Worm (Caenorhabditis elegans) whole organism, late embryonic: ENCODE measurements around the gene tph-1.

Experiments
- F13H6.1 ChIP-seq: sonication (generic microtip); optimal IDR thresholded peaks from 2 replicates; lab custom pipeline; 2016; ENCODE audit warnings: missing genetic modification characterization, missing compliant biosample characterization
- K02D7.2 ChIP-seq: sonication (generic microtip); optimal IDR thresholded peaks from 2 replicates; lab custom pipeline; 2017; ENCODE audit warnings: mild to moderate bottlenecking, missing genetic modification characterization, missing compliant biosample characterization
- Y22D7AL.16 ChIP-seq: sonication (generic microtip); optimal IDR thresholded peaks from 2 replicates; lab custom pipeline; 2016; ENCODE audit warnings: missing genetic modification characterization, missing compliant biosample characterization
- ama-1 ChIP-seq: fragments of 150-350 bp; optimal IDR thresholded peaks from 2 replicates; lab custom pipeline; 2014
- ceh-18 ChIP-seq: sonication (generic microtip); optimal IDR thresholded peaks from 2 replicates; lab custom pipeline; 2016; ENCODE audit warnings: missing genetic modification characterization, missing compliant biosample characterization
- ceh-19 ChIP-seq: fragments of 200-800 bp; sonication (Bioruptor generic); optimal IDR thresholded peaks from 2 replicates; lab custom pipeline; 2018; ENCODE audit warnings: mild to moderate bottlenecking, missing genetic modification characterization, missing compliant biosample characterization
- ceh-24 ChIP-seq: sonication (generic microtip); optimal IDR thresholded peaks from 2 replicates; lab custom pipeline; 2016; ENCODE audit warnings: mild to moderate bottlenecking, missing genetic modification characterization, missing compliant biosample characterization
- ceh-30 ChIP-seq: fragments of 150-350 bp; optimal IDR thresholded peaks from 2 replicates; lab custom pipeline; 2014; ENCODE audit warnings: missing biosample characterization, missing genetic modification characterization
- ceh-31 ChIP-seq: sonication (generic microtip); optimal IDR thresholded peaks from 2 replicates; lab custom pipeline; 2016; ENCODE audit warnings: missing genetic modification characterization, missing compliant biosample characterization
- ceh-34 ChIP-seq: sonication (generic microtip); optimal IDR thresholded peaks from 2 replicates; lab custom pipeline; 2016; ENCODE audit warnings: mild to moderate bottlenecking, missing genetic modification characterization, missing compliant biosample characterization
- ceh-45 ChIP-seq: fragments of 200-800 bp; sonication (Bioruptor generic); IDR thresholded peaks from 2 replicates; pipeline ENCODE4 v1.3.6; 2022; ENCODE audit warnings: missing genetic modification reagents, missing genetic modification characterization, missing compliant biosample characterization
- ceh-48 ChIP-seq: sonication (generic microtip); optimal IDR thresholded peaks from 2 replicates; lab custom pipeline; 2016; ENCODE audit warnings: missing genetic modification characterization, inconsistent platforms, missing compliant biosample characterization
- ceh-6 ChIP-seq: fragments of 200-800 bp; sonication (Bioruptor generic); optimal IDR thresholded peaks from 2 replicates; lab custom pipeline; 2018; ENCODE audit warnings: mild to moderate bottlenecking, missing genetic modification characterization, missing compliant biosample characterization
- che-1 ChIP-seq: sonication (generic microtip); optimal IDR thresholded peaks from 2 replicates; lab custom pipeline; 2016; ENCODE audit warnings: mild to moderate bottlenecking, missing genetic modification characterization, missing compliant biosample characterization
- fax-1 ChIP-seq: sonication (generic microtip); optimal IDR thresholded peaks from 2 replicates; lab custom pipeline; 2016; ENCODE audit warnings: missing genotype, missing genetic modification characterization, missing compliant biosample characterization
- fkh-10 ChIP-seq: fragments of 150-350 bp; optimal IDR thresholded peaks from 2 replicates; lab custom pipeline; 2014; ENCODE audit warnings: missing biosample characterization, missing genetic modification reagents, missing genetic modification characterization
- fkh-6 ChIP-seq: sonication (generic microtip); optimal IDR thresholded peaks from 2 replicates; lab custom pipeline; 2016; ENCODE audit warnings: missing genetic modification characterization, missing compliant biosample characterization
- gmeb-2 ChIP-seq: sonication (generic microtip); optimal IDR thresholded peaks from 2 replicates; lab custom pipeline; 2016; ENCODE audit warnings: missing genetic modification characterization, inconsistent platforms, missing compliant biosample characterization
- hlh-13 ChIP-seq: fragments of 200-800 bp; sonication (Bioruptor generic); optimal IDR thresholded peaks from 2 replicates; lab custom pipeline; 2018; ENCODE audit warnings: mild to moderate bottlenecking, missing genetic modification characterization, missing compliant biosample characterization
- hlh-6 ChIP-seq: sonication (generic microtip); optimal IDR thresholded peaks from 2 replicates; lab custom pipeline; 2016; ENCODE audit warnings: missing genotype, missing genetic modification characterization, missing compliant biosample characterization
- madf-2 ChIP-seq: sonication (generic microtip); optimal IDR thresholded peaks from 2 replicates; lab custom pipeline; 2017; ENCODE audit warnings: missing genetic modification characterization, missing compliant biosample characterization
- nhr-11 ChIP-seq: fragments of 150-350 bp; optimal IDR thresholded peaks from 2 replicates; lab custom pipeline; 2014; ENCODE audit warnings: missing biosample characterization, missing genetic modification characterization
- nhr-232 ChIP-seq: sonication (generic microtip); optimal IDR thresholded peaks from 2 replicates; lab custom pipeline; 2016; ENCODE audit warnings: missing genetic modification characterization, missing compliant biosample characterization
- npax-4 ChIP-seq: sonication (generic microtip); optimal IDR thresholded peaks from 2 replicates; lab custom pipeline; 2016; ENCODE audit warnings: missing genetic modification characterization, missing compliant biosample characterization
- pag-3 ChIP-seq: sonication (generic microtip); optimal IDR thresholded peaks from 2 replicates; lab custom pipeline; 2016; ENCODE audit warnings: missing compliant biosample characterization, missing genetic modification characterization, borderline replicate concordance
- pax-1 ChIP-seq: fragments of 150-350 bp; optimal IDR thresholded peaks from 2 replicates; lab custom pipeline; 2014; ENCODE audit warnings: missing biosample characterization, missing genetic modification characterization
- pha-2 ChIP-seq: sonication (generic microtip); optimal IDR thresholded peaks from 2 replicates; lab custom pipeline; 2017; ENCODE audit warnings: mild to moderate bottlenecking, missing genetic modification characterization, missing compliant biosample characterization
- pqm-1 ChIP-seq: sonication (generic microtip); optimal IDR thresholded peaks from 2 replicates; lab custom pipeline; 2016; ENCODE audit warnings: missing genetic modification characterization, missing compliant biosample characterization
- pros-1 ChIP-seq: fragments of 150-350 bp; optimal IDR thresholded peaks from 2 replicates; lab custom pipeline; 2014; ENCODE audit warnings: missing biosample characterization, missing genetic modification reagents, missing genetic modification characterization
- rnt-1 ChIP-seq: sonication (generic microtip); optimal IDR thresholded peaks from 2 replicates; lab custom pipeline; 2016; ENCODE audit warnings: missing genetic modification characterization, missing compliant biosample characterization
- sox-2 ChIP-seq: fragments of 200-800 bp; sonication (Bioruptor generic); IDR thresholded peaks from 2 replicates; pipeline ENCODE4 v1.3.6; 2022; ENCODE audit warnings: missing genetic modification reagents, missing genetic modification characterization, missing compliant biosample characterization
- sox-4 ChIP-seq: sonication (generic microtip); optimal IDR thresholded peaks from 2 replicates; lab custom pipeline; 2017; ENCODE audit warnings: mild to moderate bottlenecking, missing genetic modification characterization, inconsistent platforms, missing compliant biosample characterization
- syd-9 ChIP-seq: sonication (generic microtip); optimal IDR thresholded peaks from 2 replicates; lab custom pipeline; 2016; ENCODE audit warnings: mild to moderate bottlenecking, missing genetic modification characterization, moderate library complexity, missing compliant biosample characterization
- ttx-3 ChIP-seq: sonication (generic microtip); optimal IDR thresholded peaks from 2 replicates; lab custom pipeline; 2016; ENCODE audit warnings: missing genetic modification reagents, missing genetic modification characterization, missing compliant biosample characterization
- unc-3 ChIP-seq, 2 experiments: fragments of 200-800 bp in 1 of 2; sonication (Bioruptor generic) in 1 of 2; sonication (generic microtip) in 1 of 2; conservative IDR thresholded peaks in 1 of 2; optimal IDR thresholded peaks in 1 of 2; 2 replicates each; pipeline versions ENCODE4 v1.3.6 to Lab custom; 2016 to 2022; ENCODE audit warnings: missing compliant biosample characterization in 2 of 2, missing genetic modification characterization in 2 of 2, missing genetic modification reagents in 1 of 2
- unc-42 ChIP-seq: sonication (generic microtip); optimal IDR thresholded peaks from 2 replicates; lab custom pipeline; 2016; ENCODE audit warnings: missing genotype, missing genetic modification characterization, missing compliant biosample characterization
- unc-55 ChIP-seq: sonication (generic microtip); optimal IDR thresholded peaks from 2 replicates; lab custom pipeline; 2017; ENCODE audit warnings: missing biosample characterization, missing genetic modification reagents, missing genetic modification characterization
- ztf-16 ChIP-seq: sonication (generic microtip); optimal IDR thresholded peaks from 2 replicates; lab custom pipeline; 2017; ENCODE audit warnings: missing genetic modification characterization, missing compliant biosample characterization

Gene tph-1

DNA sequence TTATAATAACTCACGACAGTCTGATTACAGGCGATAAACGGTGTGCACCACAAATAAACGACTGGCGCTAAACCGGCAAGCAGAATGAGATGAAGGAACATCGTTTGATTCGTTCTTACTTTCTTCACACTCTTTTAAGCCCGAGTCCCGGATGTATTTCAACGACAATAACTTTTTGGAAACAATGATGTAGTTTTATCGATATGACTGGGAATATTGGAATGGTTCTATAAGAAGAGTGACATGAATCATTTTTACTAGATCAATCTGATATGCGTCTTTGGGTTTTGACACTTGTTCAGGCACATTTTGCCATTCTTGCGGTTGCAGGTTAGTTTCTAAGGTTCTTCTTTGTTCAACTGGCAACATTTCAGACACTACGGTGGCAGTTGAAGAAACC lies 12.4 kb downstream of the tph-1 start, which contains the start of the genes ZK1290.11 and ZK1290.1:
Gene ZK1290.11, minus strand, starts transcription at position 101 of the 400 bp plus-strand sequence.
Gene ZK1290.1, plus strand, starts transcription at position 271 of the 400 bp plus-strand sequence.
- no peak for TF ChIP-seq sox-4 (tag; lab: Kevin White, UChicago)
- no peak for TF ChIP-seq ceh-34 (tag; lab: Kevin White, UChicago)
- TF ChIP-seq, all 69 proteins: peak for 0

DNA sequence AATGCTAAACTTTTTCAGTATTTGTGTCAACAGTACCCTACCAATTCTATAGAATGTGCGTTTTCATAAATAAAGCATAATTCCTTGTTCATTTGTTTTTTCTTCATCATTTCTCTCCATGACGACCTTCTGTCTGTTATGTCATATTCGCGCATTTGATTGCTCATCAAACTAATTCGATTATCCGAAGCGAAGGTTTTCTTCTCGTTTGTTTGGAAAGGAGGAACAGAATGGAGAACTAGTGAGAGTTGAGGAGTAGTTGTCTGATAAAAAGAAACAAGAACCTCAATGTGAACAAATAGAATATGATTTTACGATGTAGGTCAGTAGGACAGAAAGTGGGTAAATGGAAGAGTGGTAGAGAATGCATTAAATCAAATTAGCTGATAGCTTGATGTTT lies 13.5 kb downstream of the tph-1 start:
- TF ChIP-seq F13H6.1 (tag; lab: Kevin White, UChicago) = no peak
- no peak for TF ChIP-seq unc-3 (GFP tag; conservative IDR thresholded peaks at IDR 0.05; lab: Robert Waterston, UW)
- no peak for TF ChIP-seq unc-3 (tag; optimal IDR thresholded peaks at IDR 0.05; lab: Kevin White, UChicago)
- TF ChIP-seq ceh-45 = no peak
- no peak for TF ChIP-seq pax-1 (tag; lab: Kevin White, UChicago)
- TF ChIP-seq ama-1 = no peak
- TF ChIP-seq hlh-13 (GFP tag; lab: Kevin White, UChicago) = no peak
- TF ChIP-seq ztf-16 = no peak
- no peak for TF ChIP-seq unc-42 (tag; lab: Kevin White, UChicago)

DNA sequence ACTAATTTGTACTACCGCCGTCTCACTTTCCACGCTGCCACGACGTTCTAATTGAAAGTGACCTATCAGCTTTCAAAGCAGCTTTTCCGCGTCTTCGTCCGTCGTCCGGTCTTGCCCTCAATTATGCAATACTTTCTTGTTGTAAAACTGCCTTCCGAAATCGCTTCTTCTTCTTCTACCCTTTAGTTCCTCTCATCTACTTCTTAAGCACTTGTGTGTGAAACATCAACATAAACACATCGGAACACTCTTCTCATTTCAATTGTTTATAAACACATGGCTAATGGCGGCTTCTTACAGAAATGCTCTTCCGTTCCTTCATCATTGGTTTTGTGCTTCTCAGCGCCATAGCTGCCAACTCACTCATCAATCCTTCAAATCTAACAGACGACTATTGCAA lies 21.2 kb downstream of the tph-1 start, which contains the start of gene F35D2.3:
Gene F35D2.3, plus strand, starts transcription at position 301 of the 400 bp plus-strand sequence.
- TF ChIP-seq nhr-11 (no peak), ceh-45 (no peak), unc-55 (GFP tag; lab: Kevin White, UChicago) (no peak)

DNA sequence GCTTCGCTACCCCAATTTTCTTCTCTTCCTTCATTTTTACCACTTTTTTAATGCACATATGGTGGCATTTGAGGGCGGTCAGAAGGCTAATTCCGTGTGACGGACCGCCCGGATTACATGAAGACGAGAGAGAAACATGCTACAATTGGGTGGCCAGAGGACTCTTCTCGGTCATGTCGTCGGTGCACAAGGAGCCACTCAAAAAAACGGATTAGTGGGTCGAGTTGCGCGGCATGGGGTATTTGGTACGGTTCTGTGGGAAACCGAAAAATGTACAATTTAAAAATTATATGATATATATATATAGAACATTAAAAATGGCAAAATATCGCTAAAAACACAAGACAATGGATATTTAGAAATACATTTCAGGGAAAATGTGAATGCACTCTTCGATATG lies 21.7 kb downstream of the tph-1 start:
- no peak for TF ChIP-seq K02D7.2
- no peak for TF ChIP-seq pha-2 (tag; lab: Kevin White, UChicago)
- no peak for TF ChIP-seq ceh-31 (tag; lab: Kevin White, UChicago)

DNA sequence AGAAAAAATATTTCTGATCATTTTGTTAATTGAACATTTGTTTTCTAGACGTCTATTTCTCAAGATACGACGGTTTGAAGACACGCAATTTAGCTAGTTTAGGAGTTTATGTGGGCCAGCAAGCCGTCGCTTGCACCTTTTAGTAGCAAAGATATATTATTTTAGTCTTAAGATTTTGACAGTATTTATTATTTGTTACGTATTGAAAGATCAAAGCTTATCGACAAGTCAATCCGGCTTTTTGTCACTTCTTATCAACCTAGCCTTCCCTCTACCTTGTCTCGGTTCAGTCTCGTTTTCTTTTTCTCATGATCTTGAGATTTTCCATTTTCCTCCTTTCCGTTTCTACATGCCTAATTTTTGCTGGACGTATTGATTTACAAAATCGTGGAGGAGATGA lies 25.0 kb downstream of the tph-1 start, which contains the start of gene F35D2.2:
Gene F35D2.2, plus strand, starts transcription at position 301 of the 400 bp plus-strand sequence.
- TF ChIP-seq pax-1 (tag; lab: Kevin White, UChicago) (no peak), npax-4 (tag; lab: Kevin White, UChicago) (no peak), ceh-18 (tag; lab: Kevin White, UChicago) (no peak), madf-2 (no peak), fkh-10 (GFP tag; lab: Kevin White, UChicago) (no peak), ttx-3 (tag; lab: Kevin White, UChicago) (no peak), sox-2 (GFP tag; lab: Robert Waterston, UW) (no peak), ceh-24 (tag; lab: Kevin White, UChicago) (no peak), nhr-11 (no peak), ceh-6 (GFP tag; lab: Kevin White, UChicago) (no peak), che-1 (tag; lab: Kevin White, UChicago) (no peak)

DNA sequence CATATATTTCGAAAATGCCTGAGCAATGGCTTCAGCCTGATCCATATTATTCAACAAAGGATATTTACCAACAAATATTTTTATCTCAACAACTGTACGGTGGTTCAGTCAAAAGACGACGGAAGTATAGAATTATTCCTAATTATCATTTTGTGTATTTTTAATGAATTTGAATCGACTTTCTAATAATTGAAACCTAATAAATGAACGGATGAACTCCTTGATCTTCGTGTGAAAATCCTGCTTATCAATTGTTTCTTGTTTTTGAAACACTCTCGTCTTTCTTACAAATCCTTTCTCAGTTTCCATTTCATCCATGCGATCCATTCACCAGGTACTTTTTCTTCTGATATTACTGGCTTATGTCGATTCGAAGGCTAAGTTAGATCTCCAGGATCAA lies 26.5 kb downstream of the tph-1 start, which contains the start of gene F35D2.1:
Gene F35D2.1, plus strand, starts transcription at position 301 of the 400 bp plus-strand sequence.
- no peak for TF ChIP-seq rnt-1
- no peak for TF ChIP-seq pros-1 (tag; lab: Kevin White, UChicago)
- no peak for TF ChIP-seq syd-9
- TF ChIP-seq hlh-6 (tag; lab: Kevin White, UChicago) = no peak
- no peak for TF ChIP-seq nhr-232
- no peak for TF ChIP-seq sox-4 (tag; lab: Kevin White, UChicago)
- TF ChIP-seq K02D7.2 = no peak
- no peak for TF ChIP-seq ttx-3 (tag; lab: Kevin White, UChicago)
- TF ChIP-seq ceh-30 (tag; lab: Kevin White, UChicago) = no peak
- no peak for TF ChIP-seq ceh-19 (GFP tag; lab: Kevin White, UChicago)
- no peak for TF ChIP-seq pag-3 (tag; lab: Kevin White, UChicago)
- no peak for TF ChIP-seq unc-55 (GFP tag; lab: Kevin White, UChicago)
- TF ChIP-seq Y22D7AL.16 (tag; lab: Kevin White, UChicago) = no peak
- no peak for TF ChIP-seq fax-1
- TF ChIP-seq ceh-48 (tag; lab: Kevin White, UChicago) = no peak
- TF ChIP-seq gmeb-2 (tag; lab: Kevin White, UChicago) = no peak
- TF ChIP-seq ceh-31 (tag; lab: Kevin White, UChicago) = no peak
- no peak for TF ChIP-seq pqm-1 (tag; lab: Kevin White, UChicago)
- TF ChIP-seq fkh-6 (tag; lab: Kevin White, UChicago) = no peak
- TF ChIP-seq F13H6.1 (tag; lab: Kevin White, UChicago) = no peak
